Worm (Caenorhabditis elegans) whole organism, young adult: ENCODE results near the gene C34D4.2.
A peak's percentile ranks its signal among the peaks of the same experiment; 100 is the strongest.

Experiments used
- B0336.3 ChIP-seq: fragments of 200-800 bp; sonication (Bioruptor generic); IDR thresholded peaks from 2 replicates; pipeline ENCODE4 v1.3.6; 2022; ENCODE audit warnings: missing genetic modification characterization, missing compliant biosample characterization
- F23B12.7 ChIP-seq: sonication (generic microtip); optimal IDR thresholded peaks from 2 replicates; lab custom pipeline; 2017; ENCODE audit warnings: missing genetic modification characterization, mild to moderate bottlenecking, missing compliant biosample characterization, antibody characterized with exemption, moderate library complexity; ENCODE audit not compliant: insufficient read depth
- K11D2.4 ChIP-seq: fragments of 200-800 bp; sonication (Bioruptor generic); IDR thresholded peaks from 2 replicates; pipeline ENCODE4 v1.3.6; 2022; ENCODE audit warnings: missing genetic modification reagents, missing genetic modification characterization, missing compliant biosample characterization
- K12H6.12 ChIP-seq: fragments of 200-800 bp; sonication (Bioruptor generic); optimal IDR thresholded peaks from 2 replicates; lab custom pipeline; 2018; ENCODE audit warnings: mild to moderate bottlenecking, missing genetic modification characterization, missing compliant biosample characterization
- Y53G8AR.9 ChIP-seq: fragments of 200-800 bp; sonication (Bioruptor generic); conservative IDR thresholded peaks from 2 replicates; pipeline ENCODE4 v1.3.6; 2022; ENCODE audit warnings: missing genetic modification reagents, missing genetic modification characterization, missing compliant biosample characterization
- athp-1 ChIP-seq: sonication (generic microtip); optimal IDR thresholded peaks from 2 replicates; lab custom pipeline; 2017; ENCODE audit warnings: mild to moderate bottlenecking, missing genetic modification characterization, missing compliant biosample characterization
- attf-3 ChIP-seq: fragments of 200-800 bp; sonication (Bioruptor generic); conservative IDR thresholded peaks from 2 replicates; pipeline ENCODE4 v1.3.6; 2022; ENCODE audit warnings: missing genetic modification reagents, missing genetic modification characterization, missing compliant biosample characterization
- attf-5 ChIP-seq: fragments of 200-800 bp; sonication (Bioruptor generic); optimal IDR thresholded peaks from 2 replicates; lab custom pipeline; 2018; ENCODE audit warnings: mild to moderate bottlenecking, missing genetic modification characterization, missing compliant biosample characterization
- attf-6 ChIP-seq: fragments of 200-800 bp; sonication (Bioruptor generic); IDR thresholded peaks from 2 replicates; pipeline ENCODE4 v1.3.6; 2022; ENCODE audit warnings: missing genetic modification reagents, missing genetic modification characterization, missing compliant biosample characterization
- cebp-2 ChIP-seq: fragments of 200-800 bp; sonication (Bioruptor generic); IDR thresholded peaks from 2 replicates; pipeline ENCODE4 v1.3.6; 2022; ENCODE audit warnings: missing genetic modification characterization, missing compliant biosample characterization
- ceh-40 ChIP-seq: fragments of 200-800 bp; sonication (Bioruptor generic); IDR thresholded peaks from 2 replicates; pipeline ENCODE4 v1.3.6; 2022; ENCODE audit warnings: missing genetic modification characterization, missing compliant biosample characterization
- die-1 ChIP-seq: sonication (generic microtip); optimal IDR thresholded peaks from 2 replicates; lab custom pipeline; 2016; ENCODE audit warnings: missing genotype, mild to moderate bottlenecking, missing genetic modification characterization, missing compliant biosample characterization
- dpff-1 ChIP-seq: sonication (generic microtip); optimal IDR thresholded peaks from 2 replicates; lab custom pipeline; 2017; ENCODE audit warnings: mild to moderate bottlenecking, missing genetic modification characterization, missing compliant biosample characterization
- egl-44 ChIP-seq: fragments of 200-800 bp; sonication (Bioruptor generic); IDR thresholded peaks from 2 replicates; pipeline ENCODE4 v1.3.6; 2022; ENCODE audit warnings: missing genetic modification reagents, missing genetic modification characterization, missing compliant biosample characterization
- egrh-3 ChIP-seq: fragments of 200-800 bp; sonication (Bioruptor generic); IDR thresholded peaks from 2 replicates; pipeline ENCODE4 v1.3.6; 2022; ENCODE audit warnings: missing genetic modification reagents, missing genetic modification characterization, missing compliant biosample characterization
- ekl-4 ChIP-seq: fragments of 200-800 bp; sonication (Bioruptor generic); IDR thresholded peaks from 2 replicates; pipeline ENCODE4 v1.3.6; 2022; ENCODE audit warnings: missing genetic modification reagents, missing genetic modification characterization, missing compliant biosample characterization
- ets-4 ChIP-seq: fragments of 200-800 bp; sonication (Bioruptor generic); optimal IDR thresholded peaks from 2 replicates; lab custom pipeline; 2018; ENCODE audit warnings: mild to moderate bottlenecking, missing genetic modification characterization, missing compliant biosample characterization
- hlh-26 ChIP-seq: fragments of 200-800 bp; sonication (Bioruptor generic); conservative IDR thresholded peaks from 2 replicates; pipeline ENCODE4 v1.3.6; 2022; ENCODE audit warnings: missing genetic modification reagents, missing genetic modification characterization, missing compliant biosample characterization
- hmg-20 ChIP-seq: fragments of 200-800 bp; sonication (Bioruptor generic); IDR thresholded peaks from 2 replicates; pipeline ENCODE4 v1.3.6; 2022; ENCODE audit warnings: missing genetic modification reagents, missing genetic modification characterization, missing compliant biosample characterization
- hrde-1 ChIP-seq: sonication (generic microtip); optimal IDR thresholded peaks from 2 replicates; lab custom pipeline; 2016; ENCODE audit warnings: missing genetic modification characterization, mild to moderate bottlenecking, missing compliant biosample characterization, moderate library complexity, missing genotype, missing genetic modification reagents, borderline replicate concordance
- lag-1 ChIP-seq: fragments of 200-800 bp; sonication (Bioruptor generic); IDR thresholded peaks from 2 replicates; pipeline ENCODE4 v1.3.6; 2022; ENCODE audit warnings: missing genetic modification reagents, missing genetic modification characterization, missing compliant biosample characterization
- lin-54 ChIP-seq: fragments of 200-800 bp; sonication (Bioruptor generic); optimal IDR thresholded peaks from 2 replicates; lab custom pipeline; 2018; ENCODE audit warnings: mild to moderate bottlenecking, missing genetic modification characterization, missing compliant biosample characterization
- lir-1 ChIP-seq: fragments of 200-800 bp; sonication (Bioruptor generic); conservative IDR thresholded peaks from 2 replicates; pipeline ENCODE4 v1.3.6; 2022; ENCODE audit warnings: missing genetic modification reagents, missing genetic modification characterization, missing compliant biosample characterization
- lsl-1 ChIP-seq: fragments of 200-800 bp; sonication (Bioruptor generic); optimal IDR thresholded peaks from 2 replicates; lab custom pipeline; 2018; ENCODE audit warnings: mild to moderate bottlenecking, missing genetic modification characterization, moderate library complexity, missing compliant biosample characterization
- madf-10 ChIP-seq: sonication (generic microtip); optimal IDR thresholded peaks from 2 replicates; lab custom pipeline; 2016; ENCODE audit warnings: mild to moderate bottlenecking, missing genetic modification characterization, missing compliant biosample characterization
- mel-28 ChIP-seq: sonication (generic microtip); optimal IDR thresholded peaks from 2 replicates; lab custom pipeline; 2016; ENCODE audit warnings: borderline replicate concordance, mild to moderate bottlenecking, missing genetic modification characterization, missing compliant biosample characterization
- nhr-90 ChIP-seq: sonication (generic microtip); optimal IDR thresholded peaks from 2 replicates; lab custom pipeline; 2016; ENCODE audit warnings: missing genotype, mild to moderate bottlenecking, missing genetic modification characterization, missing compliant biosample characterization
- pbrm-1 ChIP-seq: fragments of 200-800 bp; sonication (Bioruptor generic); IDR thresholded peaks from 2 replicates; pipeline ENCODE4 v1.3.6; 2022; ENCODE audit warnings: missing genetic modification reagents, missing genetic modification characterization, missing compliant biosample characterization
- rcor-1 ChIP-seq: fragments of 200-800 bp; sonication (Bioruptor generic); IDR thresholded peaks from 2 replicates; pipeline ENCODE4 v1.3.6; 2022; ENCODE audit warnings: missing genetic modification reagents, missing genetic modification characterization, missing compliant biosample characterization
- rpc-1 ChIP-seq, 2 experiments: fragments of 150-350 bp in 1 of 2; sonication (generic microtip) in 1 of 2; optimal IDR thresholded peaks; 2 replicates each; lab custom pipeline; 2014 to 2018; ENCODE audit warnings: missing biosample characterization in 1 of 2, missing genetic modification characterization in 1 of 2, missing genetic modification reagents in 1 of 2, missing genotype in 1 of 2
- snpc-1.1 ChIP-seq: sonication (generic microtip); optimal IDR thresholded peaks from 2 replicates; lab custom pipeline; 2017; ENCODE audit warnings: missing genetic modification characterization, mild to moderate bottlenecking, missing compliant biosample characterization, antibody characterized with exemption, moderate library complexity, missing genotype, missing genetic modification reagents; ENCODE audit not compliant: insufficient read depth
- tbx-9 ChIP-seq: sonication (generic microtip); optimal IDR thresholded peaks from 2 replicates; lab custom pipeline; 2016; ENCODE audit warnings: borderline replicate concordance, missing genetic modification characterization, inconsistent platforms, missing compliant biosample characterization
- zfh-2 ChIP-seq: fragments of 200-800 bp; sonication (Bioruptor generic); conservative IDR thresholded peaks from 2 replicates; pipeline ENCODE4 v1.3.6; 2022; ENCODE audit warnings: missing genetic modification reagents, missing genetic modification characterization, missing compliant biosample characterization
- ztf-22 ChIP-seq: fragments of 200-800 bp; sonication (Bioruptor generic); optimal IDR thresholded peaks from 2 replicates; lab custom pipeline; 2018; ENCODE audit warnings: mild to moderate bottlenecking, missing genetic modification characterization, moderate library complexity, missing compliant biosample characterization
- ztf-26 ChIP-seq: sonication (generic microtip); optimal IDR thresholded peaks from 2 replicates; lab custom pipeline; 2017; ENCODE audit warnings: missing genetic modification characterization, missing compliant biosample characterization
- ztf-28 ChIP-seq: fragments of 200-800 bp; sonication (Bioruptor generic); IDR thresholded peaks from 2 replicates; pipeline ENCODE4 v1.3.6; 2022; ENCODE audit warnings: missing genetic modification reagents, missing genetic modification characterization, missing compliant biosample characterization
- ztf-3 ChIP-seq: fragments of 200-800 bp; sonication (Bioruptor generic); optimal IDR thresholded peaks from 2 replicates; lab custom pipeline; 2018; ENCODE audit warnings: mild to moderate bottlenecking, missing genetic modification characterization, missing compliant biosample characterization

Gene C34D4.2

ce11 chrIV:7154356-7154755, at the start of gene C34D4.2:
TSS of gene C34D4.2 (plus strand) at chrIV:7154656.
- TF ChIP-seq hrde-1 (no peak), rcor-1 (GFP tag; lab: Robert Waterston, UW) (no peak), lir-1 (GFP tag; lab: Robert Waterston, UW) (no peak), zfh-2 (GFP tag; lab: Robert Waterston, UW) (no peak), ztf-22 (no peak), attf-5 (GFP tag; lab: Kevin White, UChicago) (no peak), rpc-1 (optimal IDR thresholded peaks at IDR 0.05; lab: Kevin White, UChicago) (no peak), rpc-1 (tag; optimal IDR thresholded peaks at IDR 0.05; lab: Kevin White, UChicago) (no peak), lin-54 (GFP tag; lab: Kevin White, UChicago) (no peak), attf-6 (GFP tag; lab: Robert Waterston, UW) (no peak), athp-1 (tag; lab: Kevin White, UChicago) (no peak), ztf-26 (no peak), ztf-28 (GFP tag; lab: Robert Waterston, UW) (no peak)

ce11 chrIV:7107893-7108292, 46.6 kb upstream of the C34D4.2 start, which contains the start of gene ZC477.2:
TSS of gene ZC477.2 (plus strand) at chrIV:7108193.
- TF ChIP-seq ekl-4 (GFP tag; lab: Robert Waterston, UW), result no peak

- no peak for TF ChIP-seq ets-4 (GFP tag; lab: Kevin White, UChicago)
- TF ChIP-seq ceh-40 (GFP tag; lab: Robert Waterston, UW), result no peak
- no peak for TF ChIP-seq attf-3
- no peak for TF ChIP-seq snpc-1.1
- TF ChIP-seq die-1 (tag; lab: Kevin White, UChicago), result no peak
- no peak for TF ChIP-seq egl-44
- no peak for TF ChIP-seq K11D2.4 (GFP tag; lab: Robert Waterston, UW)
- no peak for TF ChIP-seq lag-1 (GFP tag; lab: Robert Waterston, UW)
- no peak for TF ChIP-seq dpff-1
- TF ChIP-seq ztf-3, result no peak
- TF ChIP-seq lsl-1, result no peak
Observed at ce11 chrIV:7111354-7111753, 43.1 kb upstream of the C34D4.2 start, which contains the start of the genes ZC477.7 and ssq-3. TSS of gene ZC477.7 (minus strand) at chrIV:7111454. TSS of gene ssq-3 (plus strand) at chrIV:7111604.

- peak; percentile 63; the same call in 1 of the 2 replicates for TF ChIP-seq egrh-3
Observed at ce11 chrIV:7112312-7112711, 42.1 kb upstream of the C34D4.2 start.

ce11 chrIV:7114599-7114998, 39.9 kb upstream of the C34D4.2 start, which contains the start of gene nas-8:
TSS of gene nas-8 (plus strand) at chrIV:7114899.
- TF ChIP-seq hlh-26 (GFP tag; lab: Robert Waterston, UW) (no peak), hmg-20 (GFP tag; lab: Robert Waterston, UW) (no peak), die-1 (tag; lab: Kevin White, UChicago) (no peak), Y53G8AR.9 (GFP tag; lab: Robert Waterston, UW) (no peak), nhr-90 (tag; lab: Kevin White, UChicago) (no peak), B0336.3 (GFP tag; lab: Robert Waterston, UW) (no peak), ztf-3 (no peak), K12H6.12 (tag; lab: Kevin White, UChicago) (no peak), cebp-2 (GFP tag; lab: Robert Waterston, UW) (no peak), F23B12.7 (tag; lab: Kevin White, UChicago) (no peak), tbx-9 (tag; lab: Kevin White, UChicago) (no peak), mel-28 (tag; lab: Kevin White, UChicago) (no peak), madf-10 (tag; lab: Kevin White, UChicago) (no peak), pbrm-1 (no peak)
